Fruit fly (Drosophila melanogaster) Kc167 (cell line): ENCODE measurements around the gene CG8679.

ENCODE experiments used
- h ChIP-seq: fragments of >200 bp; optimal IDR thresholded peaks from 3 replicates; lab custom pipeline; 2018; ENCODE audit warnings: missing external identifiers
- psq ChIP-seq: fragments of >200 bp; optimal IDR thresholded peaks from 2 replicates; lab custom pipeline; 2017; ENCODE audit warnings: missing external identifiers
- ttk ChIP-seq: sonication (Bioruptor generic); optimal IDR thresholded peaks from 2 replicates; lab custom pipeline; 2017; ENCODE audit warnings: missing external identifiers

dm6 chr2L:21250519-21251336, 32.4 kb upstream of the CG8679 start:
- no peak for TF ChIP-seq psq (lab: Kevin White, UChicago)
- TF ChIP-seq ttk (lab: Kevin White, UChicago), result no peak
- TF ChIP-seq h (lab: Kevin White, UChicago), result no peak
